Worm (Caenorhabditis elegans): Measurements from ENCODE around the gene die-1.

- TF ChIP-seq nhr-76 (tag; optimal IDR thresholded peaks at IDR 0.05) (no peak), fkh-10 (GFP tag; optimal IDR thresholded peaks at IDR 0.05) (no peak), snpc-4 (tag; optimal IDR thresholded peaks at IDR 0.05) (no peak), mml-1 (tag; optimal IDR thresholded peaks at IDR 0.05) (no peak), ama-1 (optimal IDR thresholded peaks at IDR 0.05) (no peak)
Observed at ce11 chrII:10098428-10098827, 30.7 kb upstream of the die-1 start.

Data from whole organism, L3 larva.